Worm (Caenorhabditis elegans): ENCODE data around the gene C17H12.2.

- TF ChIP-seq eyg-1 (tag; optimal IDR thresholded peaks at IDR 0.05) (no peak), tbx-2 (tag; optimal IDR thresholded peaks at IDR 0.05) (no peak), hlh-6 (tag; optimal IDR thresholded peaks at IDR 0.05) (no peak), C38D4.7 (GFP tag; optimal IDR thresholded peaks at IDR 0.05) (no peak)
Observed at ce11 chrIV:6789950-6790349, 338 bp downstream of the C17H12.2 start.
